Worm (Caenorhabditis elegans) whole organism, L4/young adult: ENCODE results near the gene dgk-2.

Source experiments
- W03F9.2 ChIP-seq: fragments of 150-350 bp; optimal IDR thresholded peaks from 2 replicates; lab custom pipeline; 2014; ENCODE audit warnings: missing biosample characterization, missing genetic modification characterization
- dao-5 ChIP-seq: sonication (generic microtip); optimal IDR thresholded peaks from 2 replicates; lab custom pipeline; 2016; ENCODE audit warnings: missing genotype, missing genetic modification characterization, moderate library complexity, missing compliant biosample characterization
- him-1 ChIP-seq: sonication (generic microtip); optimal IDR thresholded peaks from 2 replicates; lab custom pipeline; 2016; ENCODE audit warnings: missing genotype, missing genetic modification reagents, missing genetic modification characterization, missing compliant biosample characterization

DNA sequence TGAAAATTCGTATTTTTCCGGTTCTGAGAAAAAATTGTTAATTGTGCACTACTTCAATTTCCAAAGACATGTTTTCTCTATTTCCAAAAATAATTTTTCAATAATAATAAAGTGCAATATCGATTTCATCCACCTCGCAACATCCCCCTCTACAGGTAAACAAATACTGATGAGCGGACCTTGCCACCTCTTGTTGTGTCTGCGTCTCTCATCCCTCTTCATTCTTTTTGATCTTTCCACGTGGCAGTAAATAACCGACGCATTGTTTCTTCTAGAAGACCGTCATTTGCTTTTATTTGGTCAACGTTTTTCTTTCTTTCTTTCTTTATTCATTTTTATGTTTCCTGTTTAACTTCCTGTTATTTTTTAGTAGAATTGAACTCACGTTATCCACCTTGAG is 929 bp downstream of the dgk-2 start:
- no peak for TF ChIP-seq him-1 (tag; lab: Kevin White, UChicago)
- TF ChIP-seq W03F9.2: no peak
- no peak for TF ChIP-seq dao-5
